Fruit fly (Drosophila melanogaster) whole organism, prepupa: ENCODE results near the gene Zcchc7.

ENCODE experiments used
- Blimp-1 ChIP-seq: fragments of 200-800 bp; sonication (Bioruptor generic); optimal IDR thresholded peaks from 3 replicates; lab custom pipeline; 2017; ENCODE audit warnings: missing biosample characterization, missing genetic modification characterization, mild to moderate bottlenecking, moderate library complexity, missing genetic modification reagents
- CG10631 ChIP-seq: fragments of 200-800 bp; sonication (Bioruptor generic); optimal IDR thresholded peaks from 2 replicates; lab custom pipeline; 2016; ENCODE audit warnings: missing biosample characterization, missing genetic modification characterization
- CG10669 ChIP-seq: fragments of 200-800 bp; sonication (Bioruptor generic); optimal IDR thresholded peaks from 3 replicates; lab custom pipeline; 2018; ENCODE audit warnings: missing biosample characterization, mild to moderate bottlenecking, missing genetic modification characterization, moderate library complexity
- CG11294 ChIP-seq: fragments of 200-800 bp; sonication (Bioruptor generic); IDR thresholded peaks from 2 replicates; pipeline ENCODE4 v1.3.6; 2022; ENCODE audit warnings: missing biosample characterization, missing genetic modification characterization
- CG11902 ChIP-seq: fragments of 200-800 bp; sonication (Bioruptor generic); optimal IDR thresholded peaks from 3 replicates; lab custom pipeline; 2016; ENCODE audit warnings: missing biosample characterization, missing genetic modification characterization
- CG15336 ChIP-seq: fragments of 200-800 bp; sonication (Bioruptor generic); IDR thresholded peaks from 2 replicates; pipeline ENCODE4 v1.3.6; 2022; ENCODE audit warnings: missing biosample characterization, missing genetic modification characterization
- CG1621 ChIP-seq: fragments of 200-800 bp; sonication (Bioruptor generic); optimal IDR thresholded peaks from 3 replicates; lab custom pipeline; 2018; ENCODE audit warnings: missing biosample characterization, mild to moderate bottlenecking, missing genetic modification characterization
- CG16779 ChIP-seq: fragments of 200-800 bp; sonication (Bioruptor generic); optimal IDR thresholded peaks from 3 replicates; lab custom pipeline; 2017; ENCODE audit warnings: missing biosample characterization, mild to moderate bottlenecking, missing genetic modification characterization
- CG31627 ChIP-seq: fragments of 200-800 bp; sonication (Bioruptor generic); optimal IDR thresholded peaks from 3 replicates; lab custom pipeline; 2016; ENCODE audit warnings: missing biosample characterization, missing genetic modification characterization
- CG34406 ChIP-seq: fragments of 200-800 bp; sonication (Bioruptor generic); optimal IDR thresholded peaks from 3 replicates; lab custom pipeline; 2016; ENCODE audit warnings: missing biosample characterization, missing genetic modification characterization
- CG4318 ChIP-seq: fragments of 200-800 bp; sonication (Bioruptor generic); optimal IDR thresholded peaks from 3 replicates; lab custom pipeline; 2017; ENCODE audit warnings: missing biosample characterization, mild to moderate bottlenecking, missing genetic modification characterization
- CG6163 ChIP-seq: fragments of 200-800 bp; sonication (Bioruptor generic); IDR thresholded peaks from 3 replicates; pipeline ENCODE4 v1.3.6; 2022; ENCODE audit warnings: missing biosample characterization, missing genetic modification characterization
- CG6276 ChIP-seq: fragments of 200-800 bp; sonication (Bioruptor generic); optimal IDR thresholded peaks from 2 replicates; lab custom pipeline; 2017; ENCODE audit warnings: missing biosample characterization, mild to moderate bottlenecking, missing genetic modification characterization
- CG6792 ChIP-seq: fragments of 200-800 bp; sonication (Bioruptor generic); optimal IDR thresholded peaks from 3 replicates; lab custom pipeline; 2016; ENCODE audit warnings: missing biosample characterization, missing genetic modification characterization
- CG6808 ChIP-seq: fragments of 200-800 bp; sonication (Bioruptor generic); optimal IDR thresholded peaks from 3 replicates; lab custom pipeline; 2017; ENCODE audit warnings: missing biosample characterization, missing genetic modification characterization, mild to moderate bottlenecking, moderate library complexity, missing genetic modification reagents
- CG7368 ChIP-seq: fragments of 200-800 bp; sonication (Bioruptor generic); optimal IDR thresholded peaks from 3 replicates; lab custom pipeline; 2016; ENCODE audit warnings: missing biosample characterization, missing genetic modification characterization
- CG8119 ChIP-seq: fragments of 200-800 bp; sonication (Bioruptor generic); IDR thresholded peaks from 3 replicates; pipeline ENCODE4 v1.3.6; 2022; ENCODE audit warnings: missing biosample characterization, missing genetic modification characterization
- CG8319 ChIP-seq: fragments of 200-800 bp; sonication (Bioruptor generic); optimal IDR thresholded peaks from 3 replicates; lab custom pipeline; 2016; ENCODE audit warnings: missing biosample characterization, missing genetic modification characterization
- CG8632 ChIP-seq: fragments of 200-800 bp; sonication (Bioruptor generic); optimal IDR thresholded peaks from 3 replicates; lab custom pipeline; 2016; ENCODE audit warnings: missing biosample characterization, missing genetic modification characterization
- Ets21C ChIP-seq: fragments of 200-800 bp; sonication (Bioruptor generic); optimal IDR thresholded peaks from 3 replicates; lab custom pipeline; 2016; ENCODE audit warnings: missing biosample characterization, missing genetic modification characterization
- Ets96B ChIP-seq: fragments of 200-800 bp; optimal IDR thresholded peaks from 2 replicates; lab custom pipeline; 2019; ENCODE audit warnings: missing biosample characterization, mild to moderate bottlenecking, missing genetic modification characterization, moderate library complexity
- Gug ChIP-seq: fragments of 200-800 bp; sonication (Bioruptor generic); IDR thresholded peaks from 2 replicates; pipeline ENCODE4 v1.3.6; 2022; ENCODE audit warnings: missing biosample characterization, missing genetic modification characterization
- Hr4 ChIP-seq: fragments of 200-800 bp; sonication (Bioruptor generic); optimal IDR thresholded peaks from 3 replicates; lab custom pipeline; 2016; ENCODE audit warnings: missing biosample characterization, missing genetic modification characterization
- Lpt ChIP-seq: fragments of 200-800 bp; sonication (Bioruptor generic); optimal IDR thresholded peaks from 3 replicates; lab custom pipeline; 2016; ENCODE audit warnings: missing biosample characterization, missing genetic modification characterization
- Met ChIP-seq: fragments of 200-800 bp; sonication (Bioruptor generic); optimal IDR thresholded peaks from 3 replicates; lab custom pipeline; 2016; ENCODE audit warnings: missing biosample characterization, missing genetic modification characterization
- OdsH ChIP-seq: fragments of 200-800 bp; sonication (Bioruptor generic); optimal IDR thresholded peaks from 3 replicates; lab custom pipeline; 2016; ENCODE audit warnings: missing biosample characterization, missing genetic modification characterization
- Smox ChIP-seq: fragments of 200-800 bp; sonication (Bioruptor generic); optimal IDR thresholded peaks from 3 replicates; lab custom pipeline; 2016; ENCODE audit warnings: missing biosample characterization, missing genetic modification characterization
- Sox15 ChIP-seq: fragments of 200-800 bp; sonication (Bioruptor generic); optimal IDR thresholded peaks from 3 replicates; lab custom pipeline; 2016; ENCODE audit warnings: missing biosample characterization, missing genetic modification characterization
- achi ChIP-seq: fragments of 200-800 bp; sonication (Bioruptor generic); optimal IDR thresholded peaks from 3 replicates; lab custom pipeline; 2016; ENCODE audit warnings: missing biosample characterization, missing genetic modification characterization
- acj6 ChIP-seq: fragments of 200-800 bp; sonication (Bioruptor generic); optimal IDR thresholded peaks from 3 replicates; lab custom pipeline; 2016; ENCODE audit warnings: missing biosample characterization, missing genetic modification characterization
- cyc ChIP-seq: fragments of 200-800 bp; sonication (Bioruptor generic); optimal IDR thresholded peaks from 3 replicates; lab custom pipeline; 2016; ENCODE audit warnings: missing biosample characterization, missing genetic modification characterization
- dac ChIP-seq: fragments of 200-800 bp; sonication (Bioruptor generic); optimal IDR thresholded peaks from 2 replicates; lab custom pipeline; 2017; ENCODE audit warnings: missing biosample characterization, mild to moderate bottlenecking, missing genetic modification characterization
- dsx ChIP-seq: fragments of 200-800 bp; optimal IDR thresholded peaks from 3 replicates; lab custom pipeline; 2019; ENCODE audit warnings: missing biosample characterization, mild to moderate bottlenecking, missing genetic modification characterization, moderate library complexity; ENCODE audit not compliant: poor library complexity, severe bottlenecking
- eg ChIP-seq: fragments of 200-800 bp; sonication (Bioruptor generic); IDR thresholded peaks from 3 replicates; pipeline ENCODE4 v1.3.6; 2022; ENCODE audit warnings: missing biosample characterization, missing genetic modification characterization
- esn ChIP-seq: fragments of 200-800 bp; sonication (Bioruptor generic); optimal IDR thresholded peaks from 2 replicates; lab custom pipeline; 2016; ENCODE audit warnings: missing biosample characterization, mild to moderate bottlenecking, missing genetic modification characterization, moderate library complexity
- fd85E ChIP-seq: fragments of 200-800 bp; sonication (Bioruptor generic); optimal IDR thresholded peaks from 3 replicates; lab custom pipeline; 2016; ENCODE audit warnings: missing biosample characterization, missing genetic modification characterization
- fkh ChIP-seq: fragments of 200-800 bp; sonication (Bioruptor generic); optimal IDR thresholded peaks from 3 replicates; lab custom pipeline; 2017; ENCODE audit warnings: missing biosample characterization, mild to moderate bottlenecking, missing genetic modification characterization, moderate library complexity
- lz ChIP-seq: fragments of 200-800 bp; sonication (Bioruptor generic); optimal IDR thresholded peaks from 3 replicates; lab custom pipeline; 2016; ENCODE audit warnings: missing biosample characterization, missing genetic modification characterization
- pdm3 ChIP-seq: fragments of 200-800 bp; sonication (Bioruptor generic); optimal IDR thresholded peaks from 3 replicates; lab custom pipeline; 2016; ENCODE audit warnings: missing biosample characterization, missing genetic modification characterization
- salr ChIP-seq, 2 experiments: fragments of 200-800 bp; sonication (Bioruptor generic); optimal IDR thresholded peaks; 3 replicates each; lab custom pipeline; 2016 to 2018; ENCODE audit warnings: missing biosample characterization in 2 of 2, missing genetic modification characterization in 2 of 2, mild to moderate bottlenecking in 1 of 2
- spab ChIP-seq: fragments of 200-800 bp; sonication (Bioruptor generic); optimal IDR thresholded peaks from 2 replicates; lab custom pipeline; 2017; ENCODE audit warnings: missing biosample characterization, mild to moderate bottlenecking, missing genetic modification characterization, missing genetic modification reagents
- ss ChIP-seq, 2 experiments: fragments of 200-800 bp; sonication (Bioruptor generic); optimal IDR thresholded peaks; 2 replicates in 1 of 2; 3 replicates in 1 of 2; lab custom pipeline; 2017 to 2018; ENCODE audit warnings: mild to moderate bottlenecking in 2 of 2, missing biosample characterization in 2 of 2, missing genetic modification characterization in 2 of 2, moderate library complexity in 1 of 2
- topi ChIP-seq: fragments of 200-800 bp; sonication (Bioruptor generic); optimal IDR thresholded peaks from 3 replicates; lab custom pipeline; 2016; ENCODE audit warnings: missing biosample characterization, missing genetic modification characterization
- vri ChIP-seq: fragments of 200-800 bp; sonication (Bioruptor generic); optimal IDR thresholded peaks from 3 replicates; lab custom pipeline; 2016; ENCODE audit warnings: missing biosample characterization, mild to moderate bottlenecking, missing genetic modification characterization

Zcchc7 gene

DNA sequence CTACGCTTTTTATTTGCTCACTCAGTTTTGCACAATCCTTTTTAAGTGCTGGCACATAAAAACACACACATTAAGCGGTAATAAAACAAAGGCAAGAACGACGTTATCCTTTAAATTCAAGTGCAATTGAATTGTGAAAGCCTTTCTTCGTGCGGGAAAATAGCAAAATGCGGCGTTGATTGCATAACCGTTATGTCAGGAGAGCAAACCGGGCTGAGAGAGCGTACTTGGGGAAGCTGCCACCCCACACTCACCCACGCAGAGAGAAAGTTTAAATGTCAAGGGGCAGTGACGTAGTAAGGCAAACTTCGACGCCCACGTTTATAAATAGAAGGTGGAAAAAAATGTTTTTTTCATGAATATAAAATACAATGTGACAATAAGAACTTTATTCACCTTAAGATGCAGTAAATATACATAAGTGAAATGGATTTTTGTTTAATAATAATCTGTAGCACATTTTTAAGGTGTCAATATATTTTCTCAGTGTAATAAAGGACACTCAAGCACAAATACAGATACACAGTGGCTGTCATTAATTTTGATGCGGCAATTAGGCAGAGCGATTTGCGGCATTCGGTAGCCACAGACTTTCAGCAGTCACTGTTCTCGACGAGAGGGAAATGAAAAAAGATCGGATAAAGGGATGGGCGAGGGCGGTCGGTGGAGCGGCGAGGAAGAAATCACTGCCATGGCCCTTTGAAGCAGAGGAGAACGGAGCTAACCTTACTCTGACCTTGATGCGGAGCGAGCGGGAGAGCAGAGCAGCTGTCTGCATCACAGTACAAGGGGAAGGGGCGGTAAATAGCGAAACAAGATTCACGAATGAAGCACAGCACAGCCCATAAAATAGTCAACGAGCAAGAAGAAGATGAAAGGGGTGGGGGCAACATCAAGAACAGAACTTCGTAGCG lies 39.1 kb upstream of the Zcchc7 start (continued):
- TF ChIP-seq CG8319 (GFP tag; lab: Kevin White, UChicago) (no peak), Met (GFP tag; lab: Kevin White, UChicago) (peak; percentile 59), CG31627 (peak; percentile 26), dsx (GFP tag; lab: Kevin White, UChicago) (peak; percentile 52), Smox (GFP tag; lab: Kevin White, UChicago) (peak; percentile 44), CG6808 (no peak), Blimp-1 (peak; percentile 76), CG11902 (no peak), topi (GFP tag; lab: Kevin White, UChicago) (peak; percentile 56), vri (peak; percentile 7), Hr4 (GFP tag; lab: Kevin White, UChicago) (peak; percentile 38), esn (GFP tag; lab: Kevin White, UChicago) (peak; percentile 49), lz (GFP tag; lab: Kevin White, UChicago) (peak; percentile 42), CG11294 (GFP tag; lab: Robert Waterston, UW) (0 out of 2 replicates have a peak, but pooled peaks have one; percentile 9), CG1621 (tag; lab: Kevin White, UChicago) (peak; percentile 45), fkh (GFP tag; lab: Kevin White, UChicago) (no peak), Lpt (GFP tag; lab: Kevin White, UChicago) (no peak), CG6792 (GFP tag; lab: Kevin White, UChicago) (peak; percentile 39), Gug (GFP tag; lab: Robert Waterston, UW) (no peak), CG8632 (GFP tag; lab: Kevin White, UChicago) (peak; percentile 62), Sox15 (GFP tag; lab: Kevin White, UChicago) (peak; percentile 9), OdsH (peak; percentile 53), achi (GFP tag; lab: Kevin White, UChicago) (peak; percentile 51), CG8119 (GFP tag; lab: Robert Waterston, UW) (no peak; the same call in 2 of the 3 replicates), dac (no peak), CG4318 (GFP tag; lab: Kevin White, UChicago) (no peak), cyc (GFP tag; lab: Kevin White, UChicago) (peak; percentile 36)
- TF ChIP-seq, all 60 proteins: peak for 42

DNA sequence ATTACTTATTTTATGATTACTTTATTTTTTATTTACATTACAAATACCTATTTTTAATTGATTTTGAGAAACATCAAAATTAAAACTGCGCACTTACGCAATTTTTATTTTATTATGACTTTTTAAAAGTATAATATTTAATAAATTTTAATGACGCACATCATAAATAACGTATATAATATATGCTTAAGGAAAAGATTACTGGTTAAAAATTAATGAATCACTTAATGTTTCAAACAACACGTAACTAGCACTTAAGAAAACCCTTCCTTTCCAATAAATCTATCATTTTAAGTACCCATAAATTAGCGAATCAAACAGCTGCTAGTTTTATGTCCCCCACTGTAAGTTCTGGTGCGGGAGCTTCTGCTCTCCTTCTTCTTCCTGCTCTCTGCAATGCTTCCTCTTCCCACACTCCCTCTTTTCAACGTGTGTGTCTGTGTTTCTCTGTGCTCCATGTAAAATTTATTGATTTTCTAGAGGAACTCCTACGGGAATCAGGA lies 38.3 kb upstream of the Zcchc7 start:
- TF ChIP-seq ss (GFP tag; optimal IDR thresholded peaks at IDR 0.05; lab: Kevin White, UChicago), result peak; percentile 84 to 91
- TF ChIP-seq spab (GFP tag; lab: Kevin White, UChicago), result peak; percentile 93
- peak; percentile 89 for TF ChIP-seq Ets96B (tag; lab: Kevin White, UChicago)
- TF ChIP-seq OdsH, result peak; percentile 84
- peak; percentile 25 to 92 for TF ChIP-seq salr (GFP tag; optimal IDR thresholded peaks at IDR 0.05; lab: Kevin White, UChicago)
- no peak for TF ChIP-seq fkh (GFP tag; lab: Kevin White, UChicago)
- TF ChIP-seq dac, result peak; percentile 38
- peak; percentile 89 for TF ChIP-seq CG10631
- peak; percentile 66; the same call in 1 of the 3 replicates for TF ChIP-seq CG6163 (GFP tag; lab: Robert Waterston, UW)
- peak; percentile 84 for TF ChIP-seq CG16779 (tag; lab: Kevin White, UChicago)
- peak; percentile 73 for TF ChIP-seq CG6792 (GFP tag; lab: Kevin White, UChicago)
- peak; percentile 53 for TF ChIP-seq CG1621 (tag; lab: Kevin White, UChicago)
- TF ChIP-seq lz (GFP tag; lab: Kevin White, UChicago), result peak; percentile 55
- peak; percentile 82 for TF ChIP-seq dsx (GFP tag; lab: Kevin White, UChicago)
- TF ChIP-seq cyc (GFP tag; lab: Kevin White, UChicago), result peak; percentile 54
- TF ChIP-seq Blimp-1, result peak; percentile 32
- TF ChIP-seq fd85E (GFP tag; lab: Kevin White, UChicago), result no peak
- peak; percentile 36 for TF ChIP-seq CG7368 (GFP tag; lab: Kevin White, UChicago)
- TF ChIP-seq Hr4 (GFP tag; lab: Kevin White, UChicago), result peak; percentile 66
- peak; percentile 85 for TF ChIP-seq CG8632 (GFP tag; lab: Kevin White, UChicago)
- peak; percentile 87 for TF ChIP-seq acj6 (GFP tag; lab: Kevin White, UChicago)
- peak; percentile 70 for TF ChIP-seq Lpt (GFP tag; lab: Kevin White, UChicago)
- peak; percentile 57 for TF ChIP-seq CG31627
- TF ChIP-seq eg, result peak; percentile 64; the same call in 2 of the 3 replicates
- TF ChIP-seq Ets21C (GFP tag; lab: Kevin White, UChicago), result peak; percentile 37
- TF ChIP-seq CG6276 (GFP tag; lab: Kevin White, UChicago), result peak; percentile 83
- TF ChIP-seq CG10669, result peak; percentile 76
- TF ChIP-seq pdm3 (GFP tag; lab: Kevin White, UChicago), result peak; percentile 66
- TF ChIP-seq CG15336, result peak; percentile 80
- peak; percentile 84 for TF ChIP-seq CG34406 (GFP tag; lab: Kevin White, UChicago)
- peak; percentile 37 for TF ChIP-seq topi (GFP tag; lab: Kevin White, UChicago)
- TF ChIP-seq vri, result peak; percentile 8
